Fruit fly (Drosophila melanogaster): Measurements from ENCODE around the gene mei-217.

Gene mei-217

dm6 chrX:17123545-17124203, 19.1 kb downstream of the mei-217 start (continued):
- TF ChIP-seq CG12071 (GFP tag; optimal IDR thresholded peaks at IDR 0.05) (peak; percentile 61), schlank (tag; optimal IDR thresholded peaks at IDR 0.05) (peak; percentile 33), dmrt99B (tag; optimal IDR thresholded peaks at IDR 0.05) (peak; percentile 82), Nf-YB (GFP tag; optimal IDR thresholded peaks at IDR 0.05) (peak; percentile 48), CG14965 (GFP tag; optimal IDR thresholded peaks at IDR 0.05; ENCODE audit: borderline replicate concordance) (no peak), Hey (tag; optimal IDR thresholded peaks at IDR 0.05) (no peak), CG6854 (GFP tag; optimal IDR thresholded peaks at IDR 0.05) (peak; percentile 61), nmo (GFP tag; optimal IDR thresholded peaks at IDR 0.05) (peak; percentile 81), Lpt (GFP tag; optimal IDR thresholded peaks at IDR 0.05) (no peak), NFAT (GFP tag; IDR thresholded peaks at IDR 0.05) (peak; percentile 46; the same call in 1 of the 2 replicates), Dfd (GFP tag; optimal IDR thresholded peaks at IDR 0.05) (no peak), CG9797 (GFP tag; optimal IDR thresholded peaks at IDR 0.05) (no peak), CG3838 (GFP tag; optimal IDR thresholded peaks at IDR 0.05) (peak; percentile 29), lbe (GFP tag; optimal IDR thresholded peaks at IDR 0.05) (no peak), CG33557 (GFP tag; optimal IDR thresholded peaks at IDR 0.05) (no peak), CG10321 (GFP tag; IDR thresholded peaks at IDR 0.05) (no peak), Pdp1 (GFP tag; optimal IDR thresholded peaks at IDR 0.05) (peak; percentile 67 to 73), CG1602 (GFP tag; optimal IDR thresholded peaks at IDR 0.05) (peak; percentile 18), ara (GFP tag; IDR thresholded peaks at IDR 0.05) (0 out of 2 replicates have a peak, but pooled peaks have one; percentile 45), CG16815 (GFP tag; optimal IDR thresholded peaks at IDR 0.05) (peak; percentile 32), vvl (GFP tag; IDR thresholded peaks at IDR 0.05) (peak; percentile 79), CG7357 (GFP tag; IDR thresholded peaks at IDR 0.05) (peak; percentile 54; the same call in 1 of the 3 replicates), salm (tag; optimal IDR thresholded peaks at IDR 0.05) (peak; percentile 45), insv (GFP tag; optimal IDR thresholded peaks at IDR 0.05) (no peak), Ptx1 (GFP tag; IDR thresholded peaks at IDR 0.05) (peak; percentile 72), CG17612 (GFP tag; IDR thresholded peaks at IDR 0.05) (no peak), tll (GFP tag; optimal IDR thresholded peaks at IDR 0.05) (no peak), CTCF (GFP tag; optimal IDR thresholded peaks at IDR 0.05) (no peak), ftz-f1 (GFP tag; optimal IDR thresholded peaks at IDR 0.05) (no peak), CG4282 (GFP tag; optimal IDR thresholded peaks at IDR 0.05) (no peak), cwo (GFP tag; optimal IDR thresholded peaks at IDR 0.05) (peak; percentile 71), caup (GFP tag; optimal IDR thresholded peaks at IDR 0.05; ENCODE audit: severe bottlenecking) (peak; percentile 70), CG15601 (tag; optimal IDR thresholded peaks at IDR 0.05) (peak; percentile 43), CG11093 (GFP tag; IDR thresholded peaks at IDR 0.05) (0 out of 3 replicates have a peak, but pooled peaks have one; percentile 33), sim (GFP tag; IDR thresholded peaks at IDR 0.05) (no peak), CG2712 (tag; optimal IDR thresholded peaks at IDR 0.05) (peak; percentile 76), Opbp (GFP tag; IDR thresholded peaks at IDR 0.05; ENCODE audit: partially characterized antibody) (no peak), grn (GFP tag; optimal IDR thresholded peaks at IDR 0.05) (no peak), seq (GFP tag; IDR thresholded peaks at IDR 0.05) (peak; percentile 41; the same call in 1 of the 2 replicates), CG9215 (GFP tag; IDR thresholded peaks at IDR 0.05) (peak; percentile 33; the same call in 1 of the 2 replicates), tup (GFP tag; optimal IDR thresholded peaks at IDR 0.05) (no peak), Ets97D (GFP tag; optimal IDR thresholded peaks at IDR 0.05) (peak; percentile 35), ERR (GFP tag; optimal IDR thresholded peaks at IDR 0.05) (no peak), Oaz (GFP tag; IDR thresholded peaks at IDR 0.05) (peak; percentile 61), HmgD (GFP tag; optimal IDR thresholded peaks at IDR 0.05) (no peak), al (GFP tag; IDR thresholded peaks at IDR 0.05) (peak; percentile 72), Meics (GFP tag; optimal IDR thresholded peaks at IDR 0.05) (peak; percentile 71), CG17385 (GFP tag; optimal IDR thresholded peaks at IDR 0.05) (peak; percentile 64), emc (GFP tag; optimal IDR thresholded peaks at IDR 0.05) (no peak), MBD-R2 (GFP tag; IDR thresholded peaks at IDR 0.05) (peak; percentile 41; the same call in 1 of the 2 replicates)
